Fruit fly (Drosophila melanogaster) whole organism, pupa: ENCODE measurements around the gene CG14851.
A peak's percentile ranks its signal among the peaks of the same experiment; 100 is the strongest.

Experiments used
- CG10348 ChIP-seq: fragments of 200-800 bp; sonication (Bioruptor generic); IDR thresholded peaks from 2 replicates; pipeline ENCODE4 v1.3.6; 2022; ENCODE audit warnings: missing biosample characterization, missing genetic modification characterization
- CG13204 ChIP-seq: fragments of 200-800 bp; sonication (Bioruptor generic); optimal IDR thresholded peaks from 2 replicates; lab custom pipeline; 2018; ENCODE audit warnings: missing biosample characterization, mild to moderate bottlenecking, missing genetic modification characterization, moderate library complexity
- CG14655 ChIP-seq: fragments of 200-800 bp; sonication (Bioruptor generic); optimal IDR thresholded peaks from 3 replicates; lab custom pipeline; 2017; ENCODE audit warnings: mild to moderate bottlenecking, missing biosample characterization, missing genetic modification reagents, missing genetic modification characterization
- CG15710 ChIP-seq: fragments of 200-800 bp; sonication (Bioruptor generic); optimal IDR thresholded peaks from 2 replicates; lab custom pipeline; 2018; ENCODE audit warnings: missing biosample characterization, mild to moderate bottlenecking, missing genetic modification characterization, moderate library complexity
- CG17806 ChIP-seq: fragments of 200-800 bp; sonication (Bioruptor generic); optimal IDR thresholded peaks from 2 replicates; lab custom pipeline; 2018; ENCODE audit warnings: missing biosample characterization, mild to moderate bottlenecking, missing genetic modification characterization, moderate library complexity
- CG32121 ChIP-seq: fragments of 200-800 bp; sonication (Bioruptor generic); IDR thresholded peaks from 2 replicates; pipeline ENCODE4 v1.3.6; 2022; ENCODE audit warnings: missing biosample characterization, missing genetic modification characterization
- CG34367 ChIP-seq: fragments of 200-800 bp; sonication (Bioruptor generic); optimal IDR thresholded peaks from 2 replicates; lab custom pipeline; 2018; ENCODE audit warnings: missing biosample characterization, mild to moderate bottlenecking, missing genetic modification characterization
- CG4496 ChIP-seq: fragments of 200-800 bp; sonication (Bioruptor generic); IDR thresholded peaks from 3 replicates; pipeline ENCODE4 v1.3.6; 2022; ENCODE audit warnings: missing biosample characterization, missing genetic modification characterization
- CG8159 ChIP-seq: fragments of 200-800 bp; sonication (Bioruptor generic); optimal IDR thresholded peaks from 3 replicates; lab custom pipeline; 2018; ENCODE audit warnings: missing biosample characterization, mild to moderate bottlenecking, missing genetic modification characterization, moderate library complexity
- CG8301 ChIP-seq: fragments of 200-800 bp; sonication (Bioruptor generic); optimal IDR thresholded peaks from 2 replicates; lab custom pipeline; 2018; ENCODE audit warnings: missing biosample characterization, mild to moderate bottlenecking, missing genetic modification characterization
- CG9948 ChIP-seq: fragments of 200-800 bp; sonication (Bioruptor generic); optimal IDR thresholded peaks from 2 replicates; lab custom pipeline; 2018; ENCODE audit warnings: missing biosample characterization, mild to moderate bottlenecking, missing genetic modification characterization, moderate library complexity
- D1 ChIP-seq: fragments of 200-800 bp; sonication (Bioruptor generic); optimal IDR thresholded peaks from 2 replicates; lab custom pipeline; 2018; ENCODE audit warnings: missing biosample characterization, mild to moderate bottlenecking, missing genetic modification characterization, moderate library complexity
- EcR ChIP-seq: fragments of 200-800 bp; sonication (Bioruptor generic); optimal IDR thresholded peaks from 3 replicates; lab custom pipeline; 2019; ENCODE audit warnings: missing biosample characterization, missing genetic modification characterization, mild to moderate bottlenecking, moderate library complexity, missing genetic modification reagents
- Ets98B ChIP-seq: fragments of 200-800 bp; sonication (Bioruptor generic); IDR thresholded peaks from 2 replicates; pipeline ENCODE4 v1.3.6; 2022; ENCODE audit warnings: missing biosample characterization, missing genetic modification characterization
- Pif1A ChIP-seq: fragments of 200-800 bp; sonication (Bioruptor generic); optimal IDR thresholded peaks from 3 replicates; lab custom pipeline; 2016; ENCODE audit warnings: missing biosample characterization, missing genetic modification characterization
- Pif1B ChIP-seq: fragments of 200-800 bp; sonication (Bioruptor generic); optimal IDR thresholded peaks from 3 replicates; lab custom pipeline; 2016; ENCODE audit warnings: missing biosample characterization, missing genetic modification characterization
- Snoo ChIP-seq: fragments of 200-800 bp; sonication (Bioruptor generic); optimal IDR thresholded peaks from 3 replicates; lab custom pipeline; 2017; ENCODE audit warnings: missing biosample characterization, mild to moderate bottlenecking, missing genetic modification characterization, inconsistent platforms
- fd96Ca ChIP-seq: fragments of 200-800 bp; sonication (Bioruptor generic); IDR thresholded peaks from 3 replicates; pipeline ENCODE4 v1.3.6; 2022; ENCODE audit warnings: missing biosample characterization, missing genetic modification characterization
- gl ChIP-seq: fragments of 200-800 bp; sonication (Bioruptor generic); optimal IDR thresholded peaks from 2 replicates; lab custom pipeline; 2018; ENCODE audit warnings: missing biosample characterization, mild to moderate bottlenecking, missing genetic modification characterization
- rn ChIP-seq: fragments of 200-800 bp; sonication (Bioruptor generic); IDR thresholded peaks from 2 replicates; pipeline ENCODE4 v1.3.6; 2022; ENCODE audit warnings: missing biosample characterization, missing genetic modification characterization

CG14851 gene

DNA sequence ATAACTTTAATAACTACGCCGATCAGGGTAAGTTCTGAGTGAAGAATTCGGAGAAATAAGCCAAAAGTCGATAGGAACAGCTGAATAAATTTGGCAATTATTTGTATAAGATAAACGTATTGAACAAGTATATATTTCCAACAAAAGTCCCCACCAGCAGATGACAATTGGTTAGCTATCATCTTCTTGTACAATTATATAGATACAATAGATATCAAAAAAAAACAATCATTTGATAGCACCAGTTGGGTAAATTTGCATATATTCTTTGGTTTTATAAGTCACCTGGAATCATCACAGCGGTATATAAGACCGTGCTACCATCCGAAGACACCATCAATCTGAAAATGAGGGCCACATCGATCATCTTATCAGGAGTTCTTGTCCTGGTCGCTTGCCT is 1.5 kb upstream of the CG14851 start, which contains the start of gene Jig:
TSS of gene Jig (plus strand) at position 301 of the 400 bp plus-strand sequence.
- TF ChIP-seq gl (tag; lab: Kevin White, UChicago): no peak
- no peak for TF ChIP-seq D1
- TF ChIP-seq CG34367 (tag; lab: Kevin White, UChicago): no peak

DNA sequence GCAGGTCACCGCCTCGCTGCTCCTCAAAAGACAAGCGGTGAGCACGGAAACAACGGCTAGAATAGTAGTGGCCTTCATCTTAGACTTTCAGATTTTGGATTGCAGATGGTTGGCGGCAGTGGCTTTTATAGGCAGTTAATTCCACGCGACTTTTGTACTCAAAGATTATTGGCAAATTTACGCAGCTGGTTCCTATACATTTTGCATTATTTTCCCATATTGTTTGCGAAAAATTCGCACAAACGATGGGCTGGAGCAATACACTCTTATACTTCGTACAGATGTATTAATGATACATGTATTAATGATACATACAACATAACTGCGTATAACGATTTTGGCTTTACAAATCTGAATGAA is 2.5 kb downstream of the CG14851 start, which contains the start of gene CG8087:
TSS of gene CG8087 (minus strand) at position 101 of the 360 bp plus-strand sequence.
- TF ChIP-seq EcR (GFP tag; lab: Kevin White, UChicago) (no peak), Pif1B (GFP tag; lab: Kevin White, UChicago) (no peak), Snoo (tag; lab: Kevin White, UChicago) (no peak), Pif1A (GFP tag; lab: Kevin White, UChicago) (no peak), CG15710 (no peak), CG34367 (tag; lab: Kevin White, UChicago) (no peak), CG8301 (no peak)

DNA sequence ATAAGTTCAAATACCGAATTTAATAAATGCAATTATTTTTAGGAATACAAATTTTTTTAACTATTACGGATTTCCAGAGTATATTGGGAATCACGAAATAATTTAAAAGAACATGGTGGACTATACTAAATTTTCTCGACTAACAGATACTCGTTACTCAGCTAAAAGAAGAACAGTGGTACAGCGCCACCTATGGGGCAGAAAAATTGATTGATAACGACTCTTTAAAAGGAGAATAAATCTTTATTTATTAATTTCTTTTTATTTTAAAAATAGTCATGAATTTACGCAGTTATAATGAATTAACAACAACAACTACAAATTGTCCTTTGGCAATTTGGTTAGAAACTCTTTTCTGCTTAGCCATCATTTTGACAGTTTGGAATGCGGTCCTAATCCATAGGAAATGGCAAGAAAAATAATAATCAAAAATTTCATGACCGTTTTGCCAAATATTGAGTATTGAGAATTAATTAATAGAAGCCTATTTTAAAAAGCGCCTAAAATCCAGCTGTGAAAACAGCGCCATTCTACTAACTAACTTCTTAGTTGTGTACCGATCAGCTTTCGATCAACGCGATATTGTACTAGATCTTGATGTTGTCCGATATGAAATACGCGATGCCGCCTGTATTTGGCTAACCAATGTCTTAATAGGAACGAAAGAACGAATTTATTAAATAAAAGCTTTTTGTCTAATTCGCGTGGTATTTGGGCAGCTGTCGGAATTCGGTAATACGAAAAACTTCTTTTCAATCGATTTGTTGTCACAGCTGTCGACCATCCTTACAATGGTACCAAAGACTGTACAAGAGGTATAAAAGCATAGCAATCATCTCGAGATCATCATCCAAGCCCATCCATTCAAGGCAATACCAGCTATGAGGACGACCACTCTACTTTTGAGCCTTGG is 3.2 kb downstream of the CG14851 start, which contains the start of gene CG14852:
TSS of gene CG14852 (plus strand) at position 863 of the 913 bp plus-strand sequence.
- no peak for TF ChIP-seq rn (GFP tag; lab: Robert Waterston, UW)
- no peak for TF ChIP-seq CG13204
- TF ChIP-seq CG4496: no peak
- no peak for TF ChIP-seq CG34367 (tag; lab: Kevin White, UChicago)
- no peak for TF ChIP-seq CG8159 (tag; lab: Kevin White, UChicago)
- TF ChIP-seq CG15710: no peak
- no peak for TF ChIP-seq CG17806 (tag; lab: Kevin White, UChicago)
- TF ChIP-seq Pif1B (GFP tag; lab: Kevin White, UChicago): no peak
- TF ChIP-seq, all 21 proteins: peak for 0

DNA sequence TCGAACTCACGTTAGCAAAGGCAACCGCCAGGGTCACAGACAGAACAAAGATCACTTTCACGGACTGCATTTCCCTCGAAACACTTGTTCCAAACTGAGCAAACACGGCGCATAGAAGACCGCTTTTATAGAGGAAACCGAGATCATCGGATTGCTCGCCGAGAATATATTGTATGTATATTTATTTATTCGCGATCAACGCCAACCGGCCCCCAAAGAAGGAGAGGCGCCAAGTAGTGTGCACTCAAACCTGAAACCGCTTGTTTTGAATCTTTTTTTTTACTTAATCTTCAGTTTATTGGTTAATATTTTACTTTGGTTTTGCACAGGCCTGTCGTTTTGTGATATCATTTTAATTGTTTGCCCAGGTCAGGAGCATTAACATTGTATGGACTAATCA is 5.2 kb downstream of the CG14851 start, which contains the start of gene CG31313:
TSS of gene CG31313 (minus strand) at position 101 of the 400 bp plus-strand sequence.
- no peak for TF ChIP-seq CG10348 (GFP tag; lab: Robert Waterston, UW)
- TF ChIP-seq CG17806 (tag; lab: Kevin White, UChicago): no peak
- no peak for TF ChIP-seq CG32121 (GFP tag; lab: Robert Waterston, UW)
- TF ChIP-seq Pif1A (GFP tag; lab: Kevin White, UChicago): no peak
- TF ChIP-seq D1: no peak
- no peak for TF ChIP-seq EcR (GFP tag; lab: Kevin White, UChicago)
- TF ChIP-seq CG15710: no peak
- no peak for TF ChIP-seq Snoo (tag; lab: Kevin White, UChicago)
- no peak for TF ChIP-seq gl (tag; lab: Kevin White, UChicago)
- no peak for TF ChIP-seq CG13204
- TF ChIP-seq CG8301: no peak
- TF ChIP-seq CG4496: no peak
- TF ChIP-seq fd96Ca (GFP tag; lab: Robert Waterston, UW): no peak

DNA sequence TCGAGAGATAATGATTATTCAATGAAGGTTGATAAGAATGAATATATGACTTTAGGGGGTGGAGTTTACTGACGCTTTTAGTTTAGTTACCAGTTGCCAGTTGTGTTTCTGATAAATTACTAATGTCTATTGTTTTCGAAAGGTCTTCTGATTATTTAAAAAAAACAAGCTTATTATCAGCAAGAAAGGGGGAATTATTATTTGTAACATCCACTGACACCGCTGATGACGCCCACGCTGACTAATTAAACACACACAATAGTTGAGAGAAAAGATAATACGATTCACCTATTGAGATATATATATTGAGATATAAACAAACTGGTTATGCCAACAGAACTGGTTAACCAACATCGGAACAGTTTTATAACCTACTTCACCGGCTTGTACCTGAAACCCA is 5.7 kb downstream of the CG14851 start:
- TF ChIP-seq CG9948 (tag; lab: Kevin White, UChicago) (no peak), CG4496 (no peak)
- TF ChIP-seq, all 21 proteins: peak for 0

DNA sequence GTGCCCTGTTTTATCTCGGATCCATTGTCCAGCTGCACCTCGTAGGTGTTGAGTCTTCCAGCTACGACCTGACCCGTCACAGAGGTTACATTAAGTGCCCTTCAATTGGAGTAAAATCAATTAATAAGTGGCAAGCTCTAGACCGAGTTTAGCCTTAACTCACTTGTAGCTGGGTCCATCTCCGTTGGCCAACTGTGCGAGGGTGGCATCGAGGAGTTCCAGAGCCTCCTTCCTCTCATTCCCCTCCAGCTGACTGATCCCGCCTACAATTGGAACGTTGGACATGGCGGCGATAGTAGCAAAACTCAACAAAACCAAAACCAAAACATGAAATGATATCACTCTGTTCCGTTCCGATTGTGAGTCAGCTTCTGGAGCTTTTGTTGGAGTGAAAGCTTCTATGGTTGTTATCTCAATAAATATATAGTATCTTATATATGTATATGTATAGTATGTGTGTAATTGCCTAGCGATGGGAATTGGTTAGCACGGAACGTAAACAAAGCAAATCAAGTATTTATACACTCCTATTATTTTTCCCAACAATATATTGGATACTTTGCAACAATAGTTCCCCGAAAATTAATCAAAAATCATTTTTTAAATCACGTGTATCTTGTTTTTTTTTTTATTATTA is 6.5 kb downstream of the CG14851 start, which contains the start of gene CG8066:
TSS of gene CG8066 (minus strand) at position 347 of the 637 bp plus-strand sequence.
- TF ChIP-seq CG8159 (tag; lab: Kevin White, UChicago) (no peak), CG8301 (peak; percentile 21), Pif1B (GFP tag; lab: Kevin White, UChicago) (no peak), CG14655 (GFP tag; lab: Kevin White, UChicago) (peak; percentile 21), Ets98B (GFP tag; lab: Robert Waterston, UW) (peak; percentile 54; the same call in 1 of the 2 replicates), CG4496 (peak; percentile 17; the same call in 1 of the 3 replicates), Pif1A (GFP tag; lab: Kevin White, UChicago) (peak; percentile 13)

DNA sequence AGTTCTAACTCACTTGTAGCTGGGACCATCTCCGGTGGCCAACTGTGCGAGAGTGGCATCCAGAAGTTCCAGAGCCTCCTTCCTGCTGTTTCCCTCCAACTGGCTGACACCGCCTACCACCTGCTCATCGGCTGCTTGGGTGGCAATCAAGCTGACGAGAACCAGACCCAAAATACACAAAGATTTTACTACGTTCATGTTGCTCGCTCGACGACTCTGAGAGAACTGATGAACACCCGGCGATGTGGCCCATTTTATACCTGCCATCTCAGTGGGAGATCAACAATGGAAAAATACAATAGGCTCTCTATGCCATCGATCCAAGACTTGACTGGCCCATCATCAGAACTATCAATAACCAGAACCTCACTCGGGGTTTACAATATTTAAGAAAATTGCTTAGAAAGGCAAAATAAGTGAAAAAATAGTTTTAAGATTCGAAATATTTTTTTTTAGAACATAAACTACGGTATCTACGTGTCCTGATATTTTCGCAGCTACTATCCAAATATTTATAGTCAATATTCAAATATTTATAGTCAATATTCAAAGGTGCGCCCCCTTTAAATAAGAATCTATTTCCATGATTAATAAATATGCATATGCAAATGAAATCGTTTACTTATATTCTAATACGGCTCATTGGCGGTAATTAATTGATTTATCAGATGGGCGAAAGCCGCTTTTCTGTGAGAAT is 7.4 kb downstream of the CG14851 start, which contains the start of gene Cys:
TSS of gene Cys (minus strand) at position 234 of the 697 bp plus-strand sequence.
- TF ChIP-seq Ets98B (GFP tag; lab: Robert Waterston, UW): peak; percentile 23; the same call in 1 of the 2 replicates
- TF ChIP-seq EcR (GFP tag; lab: Kevin White, UChicago): peak; percentile 11
- no peak for TF ChIP-seq Snoo (tag; lab: Kevin White, UChicago)
